Worm (Caenorhabditis elegans): ENCODE results near the gene slt-1.

The slt-1 gene

ce11 chrX:14654668-14655067, 19.5 kb upstream of the slt-1 start, which contains the start of gene syg-2:
syg-2 (plus strand) TSS chrX:14654968.
- TF ChIP-seq unc-62 (GFP tag; optimal IDR thresholded peaks at IDR 0.05 in 1 of 2) (peak in 1 of 2 experiments; percentile 89), unc-62 (tag; optimal IDR thresholded peaks at IDR 0.05) (no peak), spr-3 (GFP tag; optimal IDR thresholded peaks at IDR 0.05) (no peak)

- TF ChIP-seq lin-39 (tag; optimal IDR thresholded peaks at IDR 0.05), result no peak
- TF ChIP-seq snpc-4 (tag; optimal IDR thresholded peaks at IDR 0.05), result no peak
- no peak for TF ChIP-seq madf-9 (GFP tag; conservative IDR thresholded peaks at IDR 0.05)
- TF ChIP-seq F37D6.2 (tag; optimal IDR thresholded peaks at IDR 0.05), result no peak
- TF ChIP-seq cey-2 (tag; optimal IDR thresholded peaks at IDR 0.05; ENCODE audit: borderline replicate concordance, insufficient read depth), result no peak
- TF ChIP-seq hmg-1.1 (GFP tag; IDR thresholded peaks at IDR 0.05), result no peak
- TF ChIP-seq daf-19 (GFP tag; conservative IDR thresholded peaks at IDR 0.05), result no peak
- no peak for TF ChIP-seq nhr-237 (tag; optimal IDR thresholded peaks at IDR 0.05)
- TF ChIP-seq hlh-30 (tag; optimal IDR thresholded peaks at IDR 0.05; ENCODE audit: insufficient read depth), result no peak
- TF ChIP-seq spr-3 (GFP tag; optimal IDR thresholded peaks at IDR 0.05), result no peak
- TF ChIP-seq ceh-32 (tag; optimal IDR thresholded peaks at IDR 0.05; ENCODE audit: poor library complexity), result no peak
- no peak for TF ChIP-seq ztf-11 (tag; optimal IDR thresholded peaks at IDR 0.05)
- TF ChIP-seq mdt-29 (GFP tag; IDR thresholded peaks at IDR 0.05), result no peak
- TF ChIP-seq F26F4.8 (GFP tag; conservative IDR thresholded peaks at IDR 0.05), result no peak
These were observed 16.7 kb upstream of the slt-1 start for ce11 chrX:14657445-14657844.

DNA sequence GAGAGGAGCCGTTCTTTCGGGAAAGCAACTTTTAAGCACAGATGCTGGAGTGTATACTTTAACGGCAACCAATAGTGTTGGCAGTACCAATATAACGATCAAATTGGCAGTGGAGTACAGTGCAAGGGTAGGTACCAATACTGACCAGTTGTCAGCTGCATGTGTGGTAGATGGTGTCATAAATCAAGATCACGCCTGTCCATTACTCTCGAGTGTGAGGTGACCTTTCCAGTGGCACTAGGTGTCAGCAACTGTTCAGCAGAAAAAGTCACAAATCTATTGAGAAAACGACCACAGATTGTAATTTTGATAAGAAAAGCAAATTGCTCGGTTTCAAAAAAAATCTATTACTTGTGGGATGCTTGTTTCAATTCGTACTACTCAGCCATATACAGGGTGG, 14.7 kb upstream of the slt-1 start:
- TF ChIP-seq nhr-11 (tag; optimal IDR thresholded peaks at IDR 0.05), result no peak
- TF ChIP-seq ceh-32 (tag; optimal IDR thresholded peaks at IDR 0.05; ENCODE audit: poor library complexity), result no peak
- TF ChIP-seq fkh-10 (GFP tag; optimal IDR thresholded peaks at IDR 0.05), result no peak
- no peak for TF ChIP-seq ztf-7 (tag; optimal IDR thresholded peaks at IDR 0.05)
- TF ChIP-seq lin-38 (GFP tag; IDR thresholded peaks at IDR 0.05), result no peak
- TF ChIP-seq egl-27 (tag; optimal IDR thresholded peaks at IDR 0.05), result no peak
- TF ChIP-seq mxl-2 (GFP tag; conservative IDR thresholded peaks at IDR 0.05), result no peak
- TF ChIP-seq lin-29 (GFP tag; IDR thresholded peaks at IDR 0.05), result no peak
- TF ChIP-seq php-3 (GFP tag; IDR thresholded peaks at IDR 0.05), result no peak
- TF ChIP-seq nhr-42 (GFP tag; IDR thresholded peaks at IDR 0.05), result no peak
- TF ChIP-seq nhr-10 (tag; optimal IDR thresholded peaks at IDR 0.05), result no peak
- no peak for TF ChIP-seq daf-8 (GFP tag; IDR thresholded peaks at IDR 0.05)
- no peak for TF ChIP-seq zip-11 (GFP tag; IDR thresholded peaks at IDR 0.05)
- no peak for TF ChIP-seq Y75B8A.6 (GFP tag; IDR thresholded peaks at IDR 0.05)
- TF ChIP-seq F49E8.2 (tag; optimal IDR thresholded peaks at IDR 0.05; ENCODE audit: borderline replicate concordance), result no peak
- TF ChIP-seq dmd-9 (GFP tag; IDR thresholded peaks at IDR 0.05), result no peak

ce11 chrX:14661918-14662317, 12.2 kb upstream of the slt-1 start:
- TF ChIP-seq ces-1 (GFP tag; optimal IDR thresholded peaks at IDR 0.05) (no peak), ZK546.5 (tag; optimal IDR thresholded peaks at IDR 0.05) (no peak), R02D3.7 (tag; optimal IDR thresholded peaks at IDR 0.05) (no peak), daf-16 (GFP tag; optimal IDR thresholded peaks at IDR 0.05) (no peak), daf-16 (tag; optimal IDR thresholded peaks at IDR 0.05) (no peak), dmd-8 (GFP tag; IDR thresholded peaks at IDR 0.05) (no peak), pha-4 (GFP tag; IDR thresholded peaks at IDR 0.05) (no peak), pha-4 (tag; optimal IDR thresholded peaks at IDR 0.05) (no peak), nhr-11 (tag; optimal IDR thresholded peaks at IDR 0.05) (no peak), madf-9 (GFP tag; conservative IDR thresholded peaks at IDR 0.05) (no peak), ceh-20 (GFP tag; IDR thresholded peaks at IDR 0.05) (no peak), unc-39 (tag; optimal IDR thresholded peaks at IDR 0.05) (no peak), lir-3 (tag; optimal IDR thresholded peaks at IDR 0.05) (no peak), arid-1 (GFP tag; conservative IDR thresholded peaks at IDR 0.05) (no peak), hif-1 (tag; optimal IDR thresholded peaks at IDR 0.05) (no peak), attf-4 (tag; optimal IDR thresholded peaks at IDR 0.05) (no peak), tra-1 (GFP tag; IDR thresholded peaks at IDR 0.05) (no peak), php-3 (GFP tag; IDR thresholded peaks at IDR 0.05) (no peak), lin-29 (GFP tag; IDR thresholded peaks at IDR 0.05) (no peak)

Data from whole organism, L4 larva.